Worm (Caenorhabditis elegans) whole organism, L4/young adult: Measurements from ENCODE around the gene fbxa-171.

Experiments used
- dao-5 ChIP-seq: sonication (generic microtip); optimal IDR thresholded peaks from 2 replicates; lab custom pipeline; 2016; ENCODE audit warnings: missing genotype, missing genetic modification characterization, moderate library complexity, missing compliant biosample characterization
- him-1 ChIP-seq: sonication (generic microtip); optimal IDR thresholded peaks from 2 replicates; lab custom pipeline; 2016; ENCODE audit warnings: missing genotype, missing genetic modification reagents, missing genetic modification characterization, missing compliant biosample characterization

DNA sequence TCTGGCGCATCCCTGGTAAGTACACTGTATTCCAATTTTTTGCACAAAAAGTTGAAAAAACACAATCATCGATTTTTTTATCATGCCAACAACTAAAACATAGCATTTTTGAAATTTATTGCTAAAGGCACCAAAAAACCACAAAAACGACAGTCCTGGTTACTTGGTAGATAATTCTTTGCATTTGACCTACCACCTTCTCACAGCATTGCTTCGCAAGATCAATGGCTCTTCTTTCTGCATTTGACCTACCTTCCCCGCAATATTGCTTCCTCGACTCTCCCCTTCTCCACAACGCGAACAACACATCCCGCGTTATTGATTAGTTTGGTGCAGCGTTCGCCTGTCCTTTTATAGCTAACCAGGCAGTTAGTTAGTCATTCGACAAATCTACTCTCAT, 35.7 kb upstream of the fbxa-171 start, which contains the start of gene ztf-25:
- TF ChIP-seq dao-5 (no peak), him-1 (tag; lab: Kevin White, UChicago) (no peak)
